Fruit fly (Drosophila melanogaster): ENCODE measurements around the gene LIMK1.

Gene LIMK1

DNA sequence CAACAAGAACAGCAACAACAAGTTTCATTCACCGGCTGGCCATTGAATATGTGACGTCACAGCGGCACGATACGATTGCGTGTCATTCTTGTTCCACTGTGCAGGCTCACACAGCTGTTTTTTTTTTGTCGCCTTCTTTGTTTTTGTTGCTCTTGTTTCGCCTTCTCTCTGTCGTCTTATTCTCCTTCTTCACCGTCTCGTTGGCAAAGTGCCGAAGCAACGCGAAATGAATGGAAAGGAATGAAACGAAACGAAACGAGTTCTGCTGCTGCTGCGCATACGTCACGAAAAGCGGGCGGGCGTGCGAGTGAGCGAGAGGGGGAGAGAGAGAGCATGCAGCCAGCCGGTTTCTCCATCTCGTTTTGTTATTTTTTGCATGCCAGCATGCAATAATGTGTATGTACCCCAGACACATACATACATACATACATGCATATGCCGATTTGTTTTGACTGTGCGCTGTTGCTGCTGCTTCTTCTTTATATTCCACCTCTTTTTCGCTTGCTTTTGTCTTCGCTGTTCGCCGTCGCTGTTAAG, 17.3 kb downstream of the LIMK1 start (continued):
- TF ChIP-seq CG15336 (GFP tag; IDR thresholded peaks at IDR 0.05) (peak; percentile 88), CG10631 (GFP tag; optimal IDR thresholded peaks at IDR 0.05) (peak; percentile 63), pdm3 (GFP tag; optimal IDR thresholded peaks at IDR 0.05) (peak; percentile 82), CG3032 (tag; optimal IDR thresholded peaks at IDR 0.05) (peak; percentile 72), Eip75B (GFP tag; optimal IDR thresholded peaks at IDR 0.05) (peak; percentile 80), Sox14 (GFP tag; optimal IDR thresholded peaks at IDR 0.05) (peak; percentile 80), Hr4 (GFP tag; optimal IDR thresholded peaks at IDR 0.05) (peak; percentile 44), OdsH (GFP tag; optimal IDR thresholded peaks at IDR 0.05) (peak; percentile 62), CG9139 (GFP tag; optimal IDR thresholded peaks at IDR 0.05) (peak; percentile 97), dsx (GFP tag; optimal IDR thresholded peaks at IDR 0.05; ENCODE audit: poor library complexity, severe bottlenecking) (peak; percentile 88), CG10669 (GFP tag; optimal IDR thresholded peaks at IDR 0.05) (peak; percentile 91), ss (GFP tag; optimal IDR thresholded peaks at IDR 0.05) (peak; percentile 98 to 100), fd85E (GFP tag; optimal IDR thresholded peaks at IDR 0.05) (peak; percentile 81), CG6854 (GFP tag; optimal IDR thresholded peaks at IDR 0.05) (peak; percentile 90), acj6 (GFP tag; optimal IDR thresholded peaks at IDR 0.05) (peak; percentile 50), Smox (GFP tag; optimal IDR thresholded peaks at IDR 0.05) (peak; percentile 64), esn (GFP tag; optimal IDR thresholded peaks at IDR 0.05) (peak; percentile 54), fd59A (GFP tag; optimal IDR thresholded peaks at IDR 0.05) (peak; percentile 79), Eip78C (GFP tag) (peak; percentile 94), Gug (GFP tag; IDR thresholded peaks at IDR 0.05) (peak; percentile 57), CG16779 (tag; optimal IDR thresholded peaks at IDR 0.05) (peak; percentile 96), eg (GFP tag; IDR thresholded peaks at IDR 0.05) (peak; percentile 95), CG8319 (GFP tag; optimal IDR thresholded peaks at IDR 0.05) (peak; percentile 59), CG11294 (GFP tag; IDR thresholded peaks at IDR 0.05) (peak; percentile 40; the same call in 1 of the 2 replicates)

DNA sequence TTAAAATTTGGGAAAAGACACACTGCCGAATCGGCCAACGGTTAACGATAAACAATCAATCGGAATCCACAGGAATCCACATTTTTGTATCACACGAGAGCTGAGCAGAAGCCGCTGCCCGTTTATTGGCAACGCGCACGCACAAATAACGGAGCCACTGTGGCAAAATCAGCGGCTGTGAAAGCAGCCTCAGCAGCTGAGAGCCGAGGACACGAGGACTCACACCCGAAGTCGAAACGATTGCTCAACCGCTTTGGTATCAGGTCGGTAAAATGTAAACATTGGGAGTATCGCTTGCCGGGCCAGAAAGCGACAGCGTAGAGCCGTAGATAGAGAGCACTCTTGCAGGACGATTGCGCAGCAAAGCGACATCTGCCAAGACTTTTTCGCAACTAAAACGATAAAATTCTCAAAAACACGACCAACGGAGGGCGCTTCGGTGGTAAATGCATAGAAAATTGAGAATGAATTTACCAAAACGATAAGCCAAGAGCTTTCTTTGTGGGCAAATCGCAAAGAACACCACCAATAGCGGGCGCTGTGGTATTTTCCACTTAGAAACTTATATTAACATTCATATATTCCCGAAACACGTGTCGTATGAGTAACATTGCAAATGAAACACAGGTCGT, 23.6 kb downstream of the LIMK1 start, which contains the start of gene hwt:
Gene hwt (minus strand): TSS at position 161 of the 632 bp plus-strand sequence.
- TF ChIP-seq Hr38 (GFP tag; optimal IDR thresholded peaks at IDR 0.05) = no peak

DNA sequence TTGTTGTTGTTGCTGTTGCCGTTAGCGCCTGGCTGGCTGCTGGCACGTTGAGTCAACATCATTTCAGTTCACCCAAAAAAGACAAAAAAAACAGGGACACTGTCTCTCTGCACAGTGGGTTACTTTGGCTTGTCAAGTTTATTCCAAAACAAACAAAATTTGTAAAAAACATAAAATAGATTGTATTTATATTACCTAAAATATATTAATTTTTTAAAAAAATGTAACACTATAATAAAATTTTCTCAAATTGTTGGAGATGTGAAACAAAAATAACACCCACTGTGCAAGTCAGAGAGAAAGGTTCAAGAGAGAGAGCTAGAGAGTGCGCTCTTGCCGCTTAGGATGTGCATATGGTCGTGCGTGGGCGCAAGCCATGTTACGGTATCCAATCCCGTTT, 24.3 kb downstream of the LIMK1 start:
- TF ChIP-seq CG3032 (tag; optimal IDR thresholded peaks at IDR 0.05) (peak; percentile 68), CG11294 (GFP tag; IDR thresholded peaks at IDR 0.05) (peak; percentile 67), dsx (GFP tag; optimal IDR thresholded peaks at IDR 0.05; ENCODE audit: poor library complexity, severe bottlenecking) (peak; percentile 66), topi (GFP tag; optimal IDR thresholded peaks at IDR 0.05) (peak; percentile 35), CG6276 (GFP tag; optimal IDR thresholded peaks at IDR 0.05) (peak; percentile 72), pdm3 (GFP tag; optimal IDR thresholded peaks at IDR 0.05) (peak; percentile 36), fkh (GFP tag; optimal IDR thresholded peaks at IDR 0.05) (no peak), Lpt (GFP tag; optimal IDR thresholded peaks at IDR 0.05) (peak; percentile 29), CG11902 (GFP tag; optimal IDR thresholded peaks at IDR 0.05) (peak; percentile 21), fd85E (GFP tag; optimal IDR thresholded peaks at IDR 0.05) (no peak), Eip78C (GFP tag) (peak; percentile 81), CG3919 (GFP tag; optimal IDR thresholded peaks at IDR 0.05) (peak; percentile 65), esn (GFP tag; optimal IDR thresholded peaks at IDR 0.05) (peak; percentile 68), CG34406 (GFP tag; optimal IDR thresholded peaks at IDR 0.05) (peak; percentile 71), eg (GFP tag; IDR thresholded peaks at IDR 0.05) (peak; percentile 82), vri (GFP tag; optimal IDR thresholded peaks at IDR 0.05) (peak; percentile 28), lz (GFP tag; optimal IDR thresholded peaks at IDR 0.05) (peak; percentile 13), fd59A (GFP tag; optimal IDR thresholded peaks at IDR 0.05) (peak; percentile 27), dac (GFP tag; optimal IDR thresholded peaks at IDR 0.05) (peak; percentile 9), Sox14 (GFP tag; optimal IDR thresholded peaks at IDR 0.05) (peak; percentile 22), Smox (GFP tag; optimal IDR thresholded peaks at IDR 0.05) (peak; percentile 50), Sox102F (GFP tag; optimal IDR thresholded peaks at IDR 0.05) (peak; percentile 40), spab (GFP tag; optimal IDR thresholded peaks at IDR 0.05) (peak; percentile 40), OdsH (GFP tag; optimal IDR thresholded peaks at IDR 0.05) (peak; percentile 76), CG8319 (GFP tag; optimal IDR thresholded peaks at IDR 0.05) (peak; percentile 33), Ets21C (GFP tag; optimal IDR thresholded peaks at IDR 0.05) (peak; percentile 2), Gug (GFP tag; IDR thresholded peaks at IDR 0.05) (peak; percentile 72), CG11762 (GFP tag; optimal IDR thresholded peaks at IDR 0.05; ENCODE audit: insufficient read depth) (peak; percentile 32), ss (GFP tag; optimal IDR thresholded peaks at IDR 0.05) (peak; percentile 50 to 71), Blimp-1 (GFP tag; optimal IDR thresholded peaks at IDR 0.05) (peak; percentile 7), CG6808 (GFP tag; optimal IDR thresholded peaks at IDR 0.05) (peak; percentile 54), CG15336 (GFP tag; IDR thresholded peaks at IDR 0.05) (peak; percentile 85), Hr38 (GFP tag; optimal IDR thresholded peaks at IDR 0.05) (no peak), CG1621 (tag; optimal IDR thresholded peaks at IDR 0.05) (peak; percentile 27), CG6163 (GFP tag; IDR thresholded peaks at IDR 0.05) (peak; percentile 79)

All from whole organism, prepupa.